Worm (Caenorhabditis elegans) whole organism, mixed stage, embryonic: Measurements from ENCODE around the gene kqt-1.
A peak's percentile ranks its signal among the peaks of the same experiment; 100 is the strongest.

ENCODE experiments used
- M03D4.4 ChIP-seq: sonication (generic microtip); optimal IDR thresholded peaks from 2 replicates; lab custom pipeline; 2017; ENCODE audit warnings: mild to moderate bottlenecking, missing genetic modification characterization, missing compliant biosample characterization
- bed-3 ChIP-seq: fragments of 200-800 bp; sonication (Bioruptor generic); optimal IDR thresholded peaks from 3 replicates; lab custom pipeline; 2018; ENCODE audit warnings: mild to moderate bottlenecking, missing genetic modification characterization, moderate library complexity, missing compliant biosample characterization
- ceh-39 ChIP-seq: fragments of 150-350 bp; optimal IDR thresholded peaks from 2 replicates; lab custom pipeline; 2014; ENCODE audit warnings: missing biosample characterization, missing genetic modification characterization
- ceh-43 ChIP-seq: fragments of 200-800 bp; sonication (Bioruptor generic); optimal IDR thresholded peaks from 2 replicates; lab custom pipeline; 2018; ENCODE audit warnings: mild to moderate bottlenecking, missing genetic modification characterization, moderate library complexity, missing compliant biosample characterization
- ces-1 ChIP-seq: fragments of 150-350 bp; optimal IDR thresholded peaks from 2 replicates; lab custom pipeline; 2014; ENCODE audit warnings: missing biosample characterization, missing genetic modification reagents, missing genetic modification characterization
- drap-1 ChIP-seq: fragments of 200-800 bp; sonication (Bioruptor generic); optimal IDR thresholded peaks from 3 replicates; lab custom pipeline; 2018; ENCODE audit warnings: mild to moderate bottlenecking, missing genetic modification characterization, missing compliant biosample characterization
- elt-1 ChIP-seq: sonication (generic microtip); optimal IDR thresholded peaks from 2 replicates; lab custom pipeline; 2017; ENCODE audit warnings: missing genetic modification characterization, mild to moderate bottlenecking, missing compliant biosample characterization, antibody characterized with exemption, moderate library complexity, borderline replicate concordance; ENCODE audit not compliant: insufficient read depth
- elt-3 ChIP-seq: fragments of 150-350 bp; optimal IDR thresholded peaks from 2 replicates; lab custom pipeline; 2014; ENCODE audit warnings: missing biosample characterization, missing genetic modification characterization
- flh-1 ChIP-seq: fragments of 200-800 bp; sonication (Bioruptor generic); optimal IDR thresholded peaks from 2 replicates; lab custom pipeline; 2018; ENCODE audit warnings: mild to moderate bottlenecking, missing genetic modification characterization, moderate library complexity, missing compliant biosample characterization
- ham-2 ChIP-seq: fragments of 200-800 bp; sonication (Bioruptor generic); optimal IDR thresholded peaks from 2 replicates; lab custom pipeline; 2018; ENCODE audit warnings: mild to moderate bottlenecking, missing genetic modification characterization, missing compliant biosample characterization
- hlh-1 ChIP-seq: fragments of 150-350 bp; optimal IDR thresholded peaks from 2 replicates; lab custom pipeline; 2014; ENCODE audit warnings: missing biosample characterization, missing genetic modification reagents, missing genetic modification characterization
- lin-13 ChIP-seq: fragments of 150-350 bp; optimal IDR thresholded peaks from 2 replicates; lab custom pipeline; 2014; ENCODE audit warnings: missing biosample characterization, missing genetic modification characterization
- lin-32 ChIP-seq: fragments of 200-800 bp; sonication (Bioruptor generic); optimal IDR thresholded peaks from 2 replicates; lab custom pipeline; 2018; ENCODE audit warnings: mild to moderate bottlenecking, missing genetic modification characterization, missing compliant biosample characterization
- lsy-2 ChIP-seq: fragments of 150-350 bp; optimal IDR thresholded peaks from 2 replicates; lab custom pipeline; 2014; ENCODE audit warnings: missing biosample characterization, missing genetic modification characterization
- mab-5 ChIP-seq: fragments of 150-350 bp; optimal IDR thresholded peaks from 2 replicates; lab custom pipeline; 2014; ENCODE audit warnings: missing biosample characterization, missing genetic modification characterization
- mep-1 ChIP-seq: fragments of 150-350 bp; optimal IDR thresholded peaks from 2 replicates; lab custom pipeline; 2017; ENCODE audit warnings: missing biosample characterization, missing genetic modification reagents, missing genetic modification characterization, inconsistent platforms
- mls-2 ChIP-seq: sonication (generic microtip); optimal IDR thresholded peaks from 2 replicates; lab custom pipeline; 2016; ENCODE audit warnings: mild to moderate bottlenecking, missing genetic modification characterization, moderate library complexity, missing compliant biosample characterization
- nhr-12 ChIP-seq: fragments of 150-350 bp; optimal IDR thresholded peaks from 2 replicates; lab custom pipeline; 2014; ENCODE audit warnings: missing biosample characterization, missing genetic modification characterization
- nhr-237 ChIP-seq: fragments of 150-350 bp; optimal IDR thresholded peaks from 2 replicates; lab custom pipeline; 2014; ENCODE audit warnings: missing biosample characterization, missing genetic modification characterization
- nhr-28 ChIP-seq: fragments of 150-350 bp; optimal IDR thresholded peaks from 2 replicates; lab custom pipeline; 2014; ENCODE audit warnings: missing biosample characterization, missing genetic modification characterization
- nhr-76 ChIP-seq: sonication (generic microtip); optimal IDR thresholded peaks from 2 replicates; lab custom pipeline; 2017; ENCODE audit warnings: missing biosample characterization, missing genetic modification characterization
- pha-4 ChIP-seq: fragments of 150-350 bp; optimal IDR thresholded peaks from 2 replicates; lab custom pipeline; 2018; ENCODE audit warnings: missing biosample characterization, missing genetic modification reagents, missing genetic modification characterization
- sem-2 ChIP-seq: fragments of 200-800 bp; sonication (Bioruptor generic); optimal IDR thresholded peaks from 2 replicates; lab custom pipeline; 2018; ENCODE audit warnings: mild to moderate bottlenecking, missing genetic modification characterization, missing compliant biosample characterization
- snpc-4 ChIP-seq: fragments of 150-350 bp; optimal IDR thresholded peaks from 2 replicates; lab custom pipeline; 2014; ENCODE audit warnings: missing biosample characterization, missing genetic modification characterization
- sptf-1 ChIP-seq: sonication (generic microtip); optimal IDR thresholded peaks from 2 replicates; lab custom pipeline; 2017; ENCODE audit warnings: mild to moderate bottlenecking, missing genetic modification characterization, moderate library complexity, missing compliant biosample characterization
- tbx-8 ChIP-seq: fragments of 200-800 bp; sonication (Bioruptor generic); optimal IDR thresholded peaks from 2 replicates; lab custom pipeline; 2018; ENCODE audit warnings: mild to moderate bottlenecking, missing genetic modification characterization, moderate library complexity, missing compliant biosample characterization
- unc-120 ChIP-seq: sonication (generic microtip); optimal IDR thresholded peaks from 2 replicates; lab custom pipeline; 2017; ENCODE audit warnings: missing genetic modification characterization, missing compliant biosample characterization; ENCODE audit not compliant: poor library complexity, severe bottlenecking
- unc-39 ChIP-seq: fragments of 150-350 bp; optimal IDR thresholded peaks from 2 replicates; lab custom pipeline; 2014; ENCODE audit warnings: missing biosample characterization, missing genetic modification characterization
- unc-62 ChIP-seq: fragments of 150-350 bp; optimal IDR thresholded peaks from 2 replicates; lab custom pipeline; 2014; ENCODE audit warnings: missing biosample characterization, missing genetic modification reagents, missing genetic modification characterization
- zip-8 ChIP-seq: fragments of 150-350 bp; optimal IDR thresholded peaks from 2 replicates; lab custom pipeline; 2014; ENCODE audit warnings: missing biosample characterization, missing genetic modification characterization
- ztf-11 ChIP-seq: fragments of 150-350 bp; optimal IDR thresholded peaks from 2 replicates; lab custom pipeline; 2014; ENCODE audit warnings: missing biosample characterization, missing genetic modification characterization

The kqt-1 gene

DNA sequence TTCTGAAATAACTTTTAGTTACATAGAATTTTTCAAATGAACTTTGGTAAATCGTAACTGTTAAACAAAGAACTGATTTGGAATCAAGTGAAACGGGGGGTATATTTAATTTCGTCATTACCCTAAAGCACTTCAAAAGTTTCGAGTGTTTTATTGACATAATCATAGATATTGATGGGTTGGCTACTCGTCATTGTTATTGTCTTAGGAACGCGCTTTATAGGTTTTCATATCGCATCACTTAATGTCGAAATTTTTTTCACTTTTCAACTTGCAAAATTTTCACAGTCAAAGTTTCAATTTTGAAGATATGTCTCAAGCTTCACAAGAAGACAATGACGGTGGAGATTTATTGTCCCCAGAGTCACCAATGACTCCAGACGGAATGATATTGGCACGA is at the start of gene kqt-1:
Gene kqt-1, plus strand, starts transcription at position 301 of the 400 bp plus-strand sequence.
- no peak for TF ChIP-seq ces-1 (GFP tag; lab: Kevin White, UChicago)
- TF ChIP-seq sptf-1 (tag; lab: Kevin White, UChicago), result no peak
- no peak for TF ChIP-seq bed-3 (GFP tag; lab: Kevin White, UChicago)
- TF ChIP-seq unc-39 (tag; lab: Kevin White, UChicago), result no peak
- TF ChIP-seq zip-8, result no peak
- TF ChIP-seq mep-1 (tag; lab: Kevin White, UChicago), result no peak
- no peak for TF ChIP-seq lin-13 (tag; lab: Kevin White, UChicago)
- no peak for TF ChIP-seq unc-120 (tag; lab: Kevin White, UChicago)
- no peak for TF ChIP-seq pha-4
- no peak for TF ChIP-seq M03D4.4 (tag; lab: Kevin White, UChicago)
- TF ChIP-seq ceh-39 (tag; lab: Kevin White, UChicago), result no peak
- TF ChIP-seq ceh-43 (GFP tag; lab: Kevin White, UChicago), result no peak
- TF ChIP-seq nhr-76 (tag; lab: Kevin White, UChicago), result no peak
- TF ChIP-seq nhr-28, result no peak
- no peak for TF ChIP-seq hlh-1 (tag; lab: Kevin White, UChicago)
- TF ChIP-seq ztf-11, result no peak
- TF ChIP-seq elt-1 (tag; lab: Kevin White, UChicago), result no peak
- no peak for TF ChIP-seq flh-1 (GFP tag; lab: Kevin White, UChicago)

DNA sequence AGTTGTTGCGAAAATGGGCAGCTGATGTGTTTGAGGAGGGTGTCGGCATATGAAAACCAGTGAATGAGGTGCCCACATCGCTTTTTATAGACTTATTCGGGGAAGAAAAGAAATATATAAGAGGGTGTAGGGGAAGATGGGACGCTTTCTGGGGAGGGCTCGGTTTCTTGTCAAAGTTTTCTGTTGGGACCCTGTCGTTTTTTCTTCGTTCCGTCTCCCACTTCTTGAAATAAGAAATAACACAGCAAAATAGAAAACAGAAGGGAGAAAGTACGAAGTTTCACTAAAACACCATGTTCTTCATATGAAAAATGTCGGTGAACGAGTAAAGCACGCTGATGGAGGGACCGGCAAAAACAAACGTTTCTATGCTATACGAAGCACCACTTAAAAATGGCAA is 49.2 kb upstream of the kqt-1 start, which contains the start of gene dop-3:
Gene dop-3, minus strand, starts transcription at position 101 of the 400 bp plus-strand sequence.
- TF ChIP-seq elt-3 (tag; lab: Kevin White, UChicago) (no peak), sem-2 (GFP tag; lab: Kevin White, UChicago) (no peak), mls-2 (tag; lab: Kevin White, UChicago) (no peak), lin-13 (tag; lab: Kevin White, UChicago) (no peak), tbx-8 (no peak), drap-1 (GFP tag; lab: Kevin White, UChicago) (no peak), pha-4 (no peak), nhr-12 (tag; lab: Kevin White, UChicago) (no peak), unc-62 (GFP tag; lab: Kevin White, UChicago) (no peak)

DNA sequence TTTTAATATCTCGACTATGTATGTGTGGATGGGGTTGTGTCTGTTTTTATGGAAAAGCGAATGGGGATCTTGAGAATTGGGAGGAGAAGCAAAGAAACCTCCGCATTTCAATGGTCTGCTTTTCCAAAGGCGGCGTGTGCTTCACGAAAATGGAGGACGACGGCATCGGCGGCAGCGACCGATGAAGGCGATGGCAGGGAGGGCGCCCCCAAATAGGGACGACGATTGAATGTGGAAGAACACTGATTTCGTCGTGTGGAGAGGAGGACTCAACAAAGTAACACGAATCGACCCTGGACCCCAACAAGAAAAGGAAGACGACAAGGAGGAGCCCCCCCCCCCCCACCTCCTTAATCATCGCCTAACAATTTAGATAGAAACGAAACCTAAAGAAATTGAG is 45.8 kb upstream of the kqt-1 start:
- TF ChIP-seq mab-5 (no peak), mls-2 (tag; lab: Kevin White, UChicago) (no peak), ceh-43 (GFP tag; lab: Kevin White, UChicago) (no peak), lin-13 (tag; lab: Kevin White, UChicago) (no peak), unc-39 (tag; lab: Kevin White, UChicago) (no peak), lin-32 (GFP tag; lab: Kevin White, UChicago) (no peak), snpc-4 (tag; lab: Kevin White, UChicago) (no peak), ztf-11 (no peak)

DNA sequence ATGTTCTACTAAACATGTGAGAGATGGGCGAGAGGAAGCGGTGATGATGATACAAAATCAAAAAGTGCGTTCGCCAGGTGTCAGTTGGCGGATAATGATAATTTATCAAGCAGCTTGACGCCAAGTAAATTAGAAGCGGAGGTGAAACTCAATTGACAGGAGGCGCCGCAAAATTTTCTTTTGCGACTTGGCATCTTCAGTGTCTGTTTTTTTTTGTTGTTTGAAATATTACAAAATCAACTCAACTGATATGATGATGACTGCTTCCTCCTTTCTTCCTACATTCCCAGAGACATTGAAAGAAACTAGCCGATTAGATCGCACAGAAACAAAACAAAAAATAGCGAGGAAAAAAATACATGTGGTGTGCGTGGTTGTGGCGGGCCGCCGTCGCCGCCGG is 42.8 kb upstream of the kqt-1 start:
- no peak for TF ChIP-seq lsy-2
- no peak for TF ChIP-seq sem-2 (GFP tag; lab: Kevin White, UChicago)
- no peak for TF ChIP-seq mep-1 (tag; lab: Kevin White, UChicago)
- no peak for TF ChIP-seq elt-1 (tag; lab: Kevin White, UChicago)
- no peak for TF ChIP-seq nhr-237 (tag; lab: Kevin White, UChicago)
- peak; percentile 33 for TF ChIP-seq hlh-1 (tag; lab: Kevin White, UChicago)
- no peak for TF ChIP-seq M03D4.4 (tag; lab: Kevin White, UChicago)
- peak; percentile 1 for TF ChIP-seq unc-62 (GFP tag; lab: Kevin White, UChicago)
- no peak for TF ChIP-seq unc-39 (tag; lab: Kevin White, UChicago)
- no peak for TF ChIP-seq nhr-12 (tag; lab: Kevin White, UChicago)
- no peak for TF ChIP-seq lin-32 (GFP tag; lab: Kevin White, UChicago)

DNA sequence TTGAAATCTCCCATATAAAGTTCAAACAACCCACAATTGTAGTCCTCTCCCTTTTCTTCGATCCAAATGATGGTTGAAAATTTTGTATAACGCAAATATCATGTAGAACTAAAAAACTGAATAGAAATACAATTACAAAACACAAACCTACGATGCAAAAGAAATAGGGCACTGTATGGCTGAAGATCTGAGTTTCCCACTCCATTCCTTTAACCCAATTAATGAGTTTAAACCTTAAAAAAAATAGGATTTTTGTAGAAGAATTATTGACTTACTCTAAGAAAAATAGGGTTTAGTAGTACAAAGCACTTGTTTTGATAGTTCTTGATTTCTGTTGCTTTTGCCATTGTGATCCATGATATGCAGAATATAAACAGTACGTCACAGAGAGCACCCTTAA is 35.4 kb upstream of the kqt-1 start:
- no peak for TF ChIP-seq flh-1 (GFP tag; lab: Kevin White, UChicago)
- TF ChIP-seq mep-1 (tag; lab: Kevin White, UChicago), result no peak
- TF ChIP-seq hlh-1 (tag; lab: Kevin White, UChicago), result no peak
- TF ChIP-seq lin-32 (GFP tag; lab: Kevin White, UChicago), result no peak
- TF ChIP-seq drap-1 (GFP tag; lab: Kevin White, UChicago), result no peak
- no peak for TF ChIP-seq ceh-43 (GFP tag; lab: Kevin White, UChicago)
- no peak for TF ChIP-seq elt-1 (tag; lab: Kevin White, UChicago)
- TF ChIP-seq mab-5, result no peak
- TF ChIP-seq unc-39 (tag; lab: Kevin White, UChicago), result no peak
- no peak for TF ChIP-seq lsy-2
- no peak for TF ChIP-seq snpc-4 (tag; lab: Kevin White, UChicago)
- TF ChIP-seq ham-2 (GFP tag; lab: Kevin White, UChicago), result no peak
